Fruit fly (Drosophila melanogaster) whole organism, adult: ENCODE data around the gene CG9040.
A peak's percentile ranks its signal among the peaks of the same experiment; 100 is the strongest.

ENCODE experiments used
- CG11617 ChIP-seq: fragments of 200-800 bp; sonication (Bioruptor generic); optimal IDR thresholded peaks from 2 replicates; lab custom pipeline; 2017; ENCODE audit warnings: mild to moderate bottlenecking, missing biosample characterization, missing genetic modification reagents, missing genetic modification characterization
- CG12768 ChIP-seq: fragments of 200-800 bp; sonication (Bioruptor generic); optimal IDR thresholded peaks from 2 replicates; lab custom pipeline; 2017; ENCODE audit warnings: missing biosample characterization, missing genetic modification characterization, mild to moderate bottlenecking, moderate library complexity, missing genetic modification reagents
- CG14711 ChIP-seq: fragments of 200-800 bp; sonication (Bioruptor generic); optimal IDR thresholded peaks from 2 replicates; lab custom pipeline; 2018; ENCODE audit warnings: missing biosample characterization, mild to moderate bottlenecking, missing genetic modification characterization, moderate library complexity
- CG1620 ChIP-seq: fragments of 200-800 bp; sonication (Bioruptor generic); optimal IDR thresholded peaks from 2 replicates; lab custom pipeline; 2016; ENCODE audit warnings: missing biosample characterization, missing genetic modification characterization
- CG33017 ChIP-seq: fragments of 200-800 bp; sonication (Bioruptor generic); optimal IDR thresholded peaks from 2 replicates; lab custom pipeline; 2018; ENCODE audit warnings: missing biosample characterization, mild to moderate bottlenecking, missing genetic modification characterization, moderate library complexity
- CG5204 ChIP-seq: fragments of 200-800 bp; sonication (Bioruptor generic); optimal IDR thresholded peaks from 2 replicates; lab custom pipeline; 2016; ENCODE audit warnings: missing biosample characterization, missing genetic modification characterization
- CG7045 ChIP-seq: fragments of 200-800 bp; sonication (Bioruptor generic); optimal IDR thresholded peaks from 2 replicates; lab custom pipeline; 2017; ENCODE audit warnings: missing biosample characterization, mild to moderate bottlenecking, missing genetic modification characterization
- CG7101 ChIP-seq: fragments of 200-800 bp; sonication (Bioruptor generic); optimal IDR thresholded peaks from 2 replicates; lab custom pipeline; 2018; ENCODE audit warnings: missing biosample characterization, mild to moderate bottlenecking, missing genetic modification characterization, moderate library complexity
- Clk ChIP-seq: fragments of 200-800 bp; sonication (Bioruptor generic); optimal IDR thresholded peaks from 2 replicates; lab custom pipeline; 2017; ENCODE audit warnings: missing biosample characterization, missing genetic modification characterization
- Crg-1 ChIP-seq: fragments of 200-800 bp; sonication (Bioruptor generic); optimal IDR thresholded peaks from 2 replicates; lab custom pipeline; 2016; ENCODE audit warnings: missing biosample characterization, missing genetic modification characterization
- Hr96 ChIP-seq: fragments of 200-800 bp; sonication (Bioruptor generic); optimal IDR thresholded peaks from 2 replicates; lab custom pipeline; 2016; ENCODE audit warnings: missing biosample characterization, missing genetic modification characterization
- Mnt ChIP-seq: fragments of 200-800 bp; sonication (Bioruptor generic); optimal IDR thresholded peaks from 2 replicates; lab custom pipeline; 2016; ENCODE audit warnings: missing biosample characterization, mild to moderate bottlenecking, missing genetic modification characterization
- bab1 ChIP-seq: fragments of 200-800 bp; sonication (Bioruptor generic); optimal IDR thresholded peaks from 3 replicates; lab custom pipeline; 2019; ENCODE audit warnings: missing biosample characterization, mild to moderate bottlenecking, missing genetic modification characterization, moderate library complexity
- cic ChIP-seq: fragments of 200-800 bp; sonication (Bioruptor generic); optimal IDR thresholded peaks from 2 replicates; lab custom pipeline; 2017; ENCODE audit warnings: missing biosample characterization, mild to moderate bottlenecking, missing genetic modification characterization, moderate library complexity
- cnc ChIP-seq, 2 experiments: fragments of >200 bp; optimal IDR thresholded peaks; 2 replicates each; lab custom pipeline; 2017
- kay ChIP-seq: fragments of 200-800 bp; sonication (Bioruptor generic); peaks from one replicate; lab custom pipeline; 2016; ENCODE audit warnings: missing biosample characterization, missing genetic modification characterization, borderline replicate concordance
- ovo ChIP-seq: fragments of 200-800 bp; sonication (Bioruptor generic); optimal IDR thresholded peaks from 2 replicates; lab custom pipeline; 2016; ENCODE audit warnings: missing biosample characterization, missing genetic modification characterization
- pad ChIP-seq: fragments of 200-800 bp; sonication (Bioruptor generic); optimal IDR thresholded peaks from 3 replicates; lab custom pipeline; 2017; ENCODE audit warnings: missing biosample characterization, missing genetic modification characterization, mild to moderate bottlenecking, moderate library complexity, missing genetic modification reagents
- tj ChIP-seq: fragments of 200-800 bp; sonication (Bioruptor generic); optimal IDR thresholded peaks from 3 replicates; lab custom pipeline; 2017; ENCODE audit warnings: missing biosample characterization, mild to moderate bottlenecking, missing genetic modification characterization, moderate library complexity
- toe ChIP-seq: fragments of 200-800 bp; sonication (Bioruptor generic); optimal IDR thresholded peaks from 2 replicates; lab custom pipeline; 2016; ENCODE audit warnings: missing biosample characterization, missing genetic modification characterization

Gene CG9040

DNA sequence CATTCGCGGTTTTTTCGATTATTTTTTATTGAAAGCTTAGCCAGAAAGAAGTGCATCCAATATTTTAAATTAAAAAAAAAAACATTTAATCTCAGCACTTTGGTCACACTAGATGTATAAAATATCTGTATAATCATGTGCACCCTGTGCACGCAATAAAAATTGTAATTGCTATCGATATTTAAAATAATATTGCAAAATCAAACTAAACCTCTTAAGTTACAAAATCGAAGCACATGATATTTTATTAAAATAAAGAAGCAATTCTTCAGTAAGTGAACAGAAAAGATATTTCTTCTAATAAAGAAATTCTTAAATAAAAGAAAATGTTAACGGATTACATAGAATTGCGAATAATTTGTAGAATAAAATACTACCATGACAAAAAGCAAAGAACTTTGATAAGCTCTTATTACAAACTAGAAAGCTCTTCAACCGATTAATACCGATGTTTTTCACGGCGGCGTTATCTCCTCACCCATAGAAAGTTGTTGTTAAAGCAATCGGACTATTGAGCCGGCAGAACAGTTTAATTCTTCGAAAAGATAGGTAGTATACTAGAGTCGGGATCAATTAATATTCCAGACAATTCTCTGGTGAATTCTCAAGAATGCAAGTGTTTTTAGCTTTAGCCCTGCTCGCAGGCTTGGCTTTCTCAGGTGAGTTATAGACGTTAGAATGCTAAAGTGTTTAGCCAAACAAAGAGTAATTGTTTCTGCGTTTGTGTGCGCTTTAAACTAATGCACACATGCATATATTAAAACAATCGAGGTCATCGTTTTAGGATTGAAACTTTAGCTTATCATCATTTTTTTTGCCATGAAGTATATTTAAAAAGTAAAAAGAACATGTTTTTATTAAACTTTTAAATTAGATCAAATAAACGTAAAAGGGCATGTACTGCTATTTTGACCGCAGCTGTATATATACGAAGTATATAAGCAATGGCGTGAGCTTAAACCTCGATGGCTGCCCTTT, 6.4 kb downstream of the CG9040 start, which contains the start of gene CtsK1:
Gene CtsK1 (plus strand): TSS at position 490 of the 978 bp plus-strand sequence.
- TF ChIP-seq cnc (optimal IDR thresholded peaks at IDR 0.05; lab: Kevin White, UChicago) (no peak), CG1620 (GFP tag; lab: Kevin White, UChicago) (no peak), Mnt (GFP tag; lab: Kevin White, UChicago) (no peak), bab1 (peak; percentile 88), CG14711 (tag; lab: Kevin White, UChicago) (peak; percentile 63), Hr96 (GFP tag; lab: Kevin White, UChicago) (no peak), toe (no peak), CG7101 (peak; percentile 83), tj (GFP tag; lab: Kevin White, UChicago) (peak; percentile 3), pad (peak; percentile 22), CG7045 (GFP tag; lab: Kevin White, UChicago) (peak; percentile 25), kay (no peak), Crg-1 (GFP tag; lab: Kevin White, UChicago) (no peak), CG11617 (GFP tag; lab: Kevin White, UChicago) (peak; percentile 30), CG5204 (no peak), ovo (peak; percentile 63), cic (GFP tag; lab: Kevin White, UChicago) (no peak), CG12768 (GFP tag; lab: Kevin White, UChicago) (peak; percentile 63), Clk (GFP tag; lab: Kevin White, UChicago) (no peak), CG33017 (peak; percentile 86)

DNA sequence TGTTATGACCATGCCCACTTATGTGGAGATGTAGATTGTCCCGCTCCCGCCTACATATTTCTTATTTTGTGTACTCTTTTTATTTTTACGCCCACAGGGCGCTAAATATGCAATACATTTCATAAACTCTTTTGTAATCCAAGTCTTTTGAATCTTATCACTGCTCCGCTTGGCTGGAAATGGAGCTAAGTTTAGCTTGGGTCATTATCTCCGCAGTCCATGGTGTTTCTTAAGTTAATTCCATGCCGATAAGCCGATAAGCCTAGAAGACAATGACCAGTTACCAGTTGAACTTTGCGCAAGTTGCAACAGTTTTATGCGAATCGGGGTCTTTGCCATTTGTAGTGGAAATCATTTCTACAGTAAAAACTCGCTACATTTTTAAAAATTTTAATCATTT, 8.8 kb downstream of the CG9040 start:
- TF ChIP-seq CG7101 (no peak), bab1 (no peak), toe (no peak), CG5204 (no peak), CG1620 (GFP tag; lab: Kevin White, UChicago) (no peak), Mnt (GFP tag; lab: Kevin White, UChicago) (no peak), CG14711 (tag; lab: Kevin White, UChicago) (no peak)

DNA sequence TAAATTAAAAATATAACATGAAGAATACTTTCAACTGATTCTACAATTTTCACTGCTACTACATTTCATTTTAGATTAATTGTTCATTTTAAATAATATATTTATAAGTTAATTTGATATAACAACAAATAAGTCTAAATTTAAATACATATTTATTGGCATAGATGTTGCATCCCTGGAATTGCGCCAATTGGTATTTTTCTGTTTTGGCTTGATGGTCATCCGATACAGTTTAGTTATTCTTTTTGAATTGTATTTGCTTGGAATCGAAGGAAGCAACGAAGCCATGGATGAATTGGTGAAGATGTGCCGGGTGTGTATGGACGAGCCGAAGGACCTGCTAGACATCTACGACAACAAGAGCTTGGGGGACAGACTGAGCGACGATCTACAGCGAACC, 9.3 kb downstream of the CG9040 start, which contains the start of gene CG17361:
Gene CG17361 (plus strand): TSS at position 200 of the 400 bp plus-strand sequence.
- TF ChIP-seq Crg-1 (GFP tag; lab: Kevin White, UChicago) (no peak), CG14711 (tag; lab: Kevin White, UChicago) (peak; percentile 37), CG7101 (peak; percentile 15)

DNA sequence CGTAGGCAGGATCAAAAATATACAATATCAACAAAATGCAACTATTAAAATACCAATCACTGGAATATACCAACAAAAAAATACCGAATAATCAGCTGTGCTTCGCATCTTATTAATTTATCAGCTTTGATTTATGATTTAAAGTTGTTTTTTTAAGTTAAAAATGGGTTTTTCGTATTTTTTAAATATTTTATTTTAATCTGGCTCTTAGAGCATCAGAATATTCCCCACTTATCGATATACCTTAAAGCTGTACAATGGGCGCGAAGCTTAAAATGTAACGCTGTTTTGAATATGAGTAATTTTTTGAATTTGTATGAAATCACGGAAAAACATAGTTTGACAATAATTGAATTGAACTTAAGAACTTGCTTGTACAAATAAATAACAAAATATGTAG, 11.5 kb downstream of the CG9040 start, which contains the start of gene CG17359:
Gene CG17359 (minus strand): TSS at position 48 of the 400 bp plus-strand sequence.
- TF ChIP-seq CG11617 (GFP tag; lab: Kevin White, UChicago): no peak
- TF ChIP-seq kay: no peak
- TF ChIP-seq Mnt (GFP tag; lab: Kevin White, UChicago): no peak
- no peak for TF ChIP-seq CG14711 (tag; lab: Kevin White, UChicago)
- TF ChIP-seq tj (GFP tag; lab: Kevin White, UChicago): no peak
- TF ChIP-seq ovo: no peak
- no peak for TF ChIP-seq CG1620 (GFP tag; lab: Kevin White, UChicago)
- TF ChIP-seq CG7045 (GFP tag; lab: Kevin White, UChicago): no peak
- no peak for TF ChIP-seq cic (GFP tag; lab: Kevin White, UChicago)
- TF ChIP-seq CG33017: no peak
- no peak for TF ChIP-seq Clk (GFP tag; lab: Kevin White, UChicago)
- no peak for TF ChIP-seq Hr96 (GFP tag; lab: Kevin White, UChicago)
- TF ChIP-seq bab1: no peak
- no peak for TF ChIP-seq CG7101
- TF ChIP-seq CG5204: no peak
- TF ChIP-seq pad: no peak
- TF ChIP-seq CG12768 (GFP tag; lab: Kevin White, UChicago): no peak

DNA sequence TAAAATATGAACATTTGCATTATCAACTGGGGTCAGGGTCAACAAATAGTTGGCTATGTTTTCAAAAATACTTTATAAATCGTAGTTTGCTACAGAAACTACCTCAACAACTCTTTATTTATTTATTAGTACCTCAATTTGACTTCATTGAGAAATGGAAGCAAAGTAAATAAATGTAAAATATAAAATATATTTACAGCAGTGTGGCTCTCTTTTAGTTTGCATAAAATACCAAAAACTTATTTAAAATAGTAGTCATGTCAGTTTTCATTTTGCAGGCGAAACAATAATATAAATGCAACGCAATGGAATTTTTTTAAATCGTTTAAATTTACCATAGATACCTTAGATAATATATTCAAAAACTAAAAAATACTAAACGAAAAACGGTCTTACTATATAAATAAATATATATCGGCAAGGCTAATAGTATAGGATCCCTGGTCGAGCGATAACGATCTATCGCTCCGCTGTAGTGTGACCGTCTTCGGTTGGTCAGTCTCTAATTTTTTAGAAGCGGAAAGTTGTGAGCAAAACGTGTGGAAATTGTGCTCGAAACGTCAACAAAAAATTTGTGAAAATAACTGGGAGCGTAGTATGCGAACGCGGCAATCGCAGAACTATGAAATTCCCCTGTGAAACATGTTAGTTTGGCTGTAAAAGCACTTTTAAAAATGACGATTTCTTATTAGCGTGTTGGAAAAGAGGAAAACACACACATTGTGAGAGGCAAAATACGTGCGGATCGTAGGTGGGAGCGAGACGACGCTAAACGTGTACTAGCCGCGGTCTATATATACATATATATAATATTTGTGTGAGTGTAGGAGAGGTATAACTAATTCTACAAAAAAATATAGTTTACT, 14.2 kb downstream of the CG9040 start, which contains the start of the genes Nprl3 and upSET:
Gene Nprl3 (minus strand): TSS at position 223 of the 866 bp plus-strand sequence.
Gene upSET (plus strand): TSS at position 470 of the 866 bp plus-strand sequence.
- TF ChIP-seq toe (no peak), CG7101 (peak; percentile 16), cnc (optimal IDR thresholded peaks at IDR 0.05; lab: Kevin White, UChicago) (no peak), CG14711 (tag; lab: Kevin White, UChicago) (peak; percentile 33), CG1620 (GFP tag; lab: Kevin White, UChicago) (peak; percentile 30), bab1 (peak; percentile 7), CG7045 (GFP tag; lab: Kevin White, UChicago) (no peak), CG12768 (GFP tag; lab: Kevin White, UChicago) (peak; percentile 13), cic (GFP tag; lab: Kevin White, UChicago) (no peak), CG33017 (no peak), CG5204 (no peak), tj (GFP tag; lab: Kevin White, UChicago) (no peak), Mnt (GFP tag; lab: Kevin White, UChicago) (peak; percentile 60), CG11617 (GFP tag; lab: Kevin White, UChicago) (peak; percentile 36), Hr96 (GFP tag; lab: Kevin White, UChicago) (peak; percentile 49), Clk (GFP tag; lab: Kevin White, UChicago) (no peak), ovo (no peak), Crg-1 (GFP tag; lab: Kevin White, UChicago) (no peak), pad (no peak), kay (no peak)
